Worm (Caenorhabditis elegans): ENCODE measurements around the gene R10D12.7.

R10D12.7 gene

ce11 chrV:13931225-13931624, 18.6 kb upstream of the R10D12.7 start, which contains the start of gene C06B3.16:
C06B3.16 (plus strand) TSS chrV:13931525.
- TF ChIP-seq ceh-83 (GFP tag; optimal IDR thresholded peaks at IDR 0.05) (no peak), pha-4 (tag; optimal IDR thresholded peaks at IDR 0.05) (no peak), tbx-8 (GFP tag; optimal IDR thresholded peaks at IDR 0.05) (no peak), nhr-2 (tag; optimal IDR thresholded peaks at IDR 0.05) (no peak), cnd-1 (tag; optimal IDR thresholded peaks at IDR 0.05) (no peak), lin-32 (GFP tag; optimal IDR thresholded peaks at IDR 0.05) (no peak), sem-2 (GFP tag; optimal IDR thresholded peaks at IDR 0.05) (no peak), blmp-1 (tag; optimal IDR thresholded peaks at IDR 0.05) (no peak), flh-1 (GFP tag; optimal IDR thresholded peaks at IDR 0.05) (no peak), mep-1 (tag; optimal IDR thresholded peaks at IDR 0.05) (no peak)

- TF ChIP-seq ceh-83 (GFP tag; optimal IDR thresholded peaks at IDR 0.05) (no peak), mep-1 (tag; optimal IDR thresholded peaks at IDR 0.05) (no peak), lin-32 (GFP tag; optimal IDR thresholded peaks at IDR 0.05) (no peak), nhr-76 (tag; optimal IDR thresholded peaks at IDR 0.05) (no peak), zip-8 (tag; optimal IDR thresholded peaks at IDR 0.05) (no peak), nhr-237 (tag; optimal IDR thresholded peaks at IDR 0.05) (no peak), flh-1 (GFP tag; optimal IDR thresholded peaks at IDR 0.05) (no peak), unc-120 (tag; optimal IDR thresholded peaks at IDR 0.05; ENCODE audit: poor library complexity, severe bottlenecking) (no peak), nhr-2 (tag; optimal IDR thresholded peaks at IDR 0.05) (no peak), ztf-11 (tag; optimal IDR thresholded peaks at IDR 0.05) (no peak), pha-4 (tag; optimal IDR thresholded peaks at IDR 0.05) (no peak), mls-2 (tag; optimal IDR thresholded peaks at IDR 0.05) (no peak), elt-1 (tag; optimal IDR thresholded peaks at IDR 0.05; ENCODE audit: borderline replicate concordance, insufficient read depth) (no peak), drap-1 (GFP tag; optimal IDR thresholded peaks at IDR 0.05) (no peak), sptf-1 (tag; optimal IDR thresholded peaks at IDR 0.05) (no peak), nhr-12 (tag; optimal IDR thresholded peaks at IDR 0.05) (no peak)
Observed at ce11 chrV:13931952-13932351, 17.9 kb upstream of the R10D12.7 start.

- TF ChIP-seq mls-2 (tag; optimal IDR thresholded peaks at IDR 0.05) (no peak), drap-1 (GFP tag; optimal IDR thresholded peaks at IDR 0.05) (no peak), bed-3 (GFP tag; optimal IDR thresholded peaks at IDR 0.05) (no peak), nhr-2 (tag; optimal IDR thresholded peaks at IDR 0.05) (no peak), hlh-1 (tag; optimal IDR thresholded peaks at IDR 0.05) (no peak), sptf-1 (tag; optimal IDR thresholded peaks at IDR 0.05) (no peak), ces-1 (GFP tag; optimal IDR thresholded peaks at IDR 0.05) (no peak), zip-8 (tag; optimal IDR thresholded peaks at IDR 0.05) (no peak), M03D4.4 (tag; optimal IDR thresholded peaks at IDR 0.05) (no peak), lin-13 (tag; optimal IDR thresholded peaks at IDR 0.05) (no peak), unc-62 (GFP tag; optimal IDR thresholded peaks at IDR 0.05) (no peak), nhr-237 (tag; optimal IDR thresholded peaks at IDR 0.05) (no peak), ceh-43 (GFP tag; optimal IDR thresholded peaks at IDR 0.05) (no peak), lin-32 (GFP tag; optimal IDR thresholded peaks at IDR 0.05) (no peak), elt-3 (tag; optimal IDR thresholded peaks at IDR 0.05) (no peak), tbx-8 (GFP tag; optimal IDR thresholded peaks at IDR 0.05) (no peak), nhr-76 (tag; optimal IDR thresholded peaks at IDR 0.05) (no peak), snpc-4 (tag; optimal IDR thresholded peaks at IDR 0.05) (no peak)
Observed at ce11 chrV:13934545-13934944, 15.3 kb upstream of the R10D12.7 start, which contains the start of gene R10D12.1. R10D12.1 (minus strand) TSS chrV:13934645.

ce11 chrV:13935423-13935822, 14.4 kb upstream of the R10D12.7 start:
- TF ChIP-seq drap-1 (GFP tag; optimal IDR thresholded peaks at IDR 0.05) = no peak
- no peak for TF ChIP-seq mab-5 (tag; optimal IDR thresholded peaks at IDR 0.05)
- TF ChIP-seq elt-3 (tag; optimal IDR thresholded peaks at IDR 0.05) = peak; percentile 31

ce11 chrV:13936052-13936451, 13.8 kb upstream of the R10D12.7 start:
- TF ChIP-seq pha-4 (tag; optimal IDR thresholded peaks at IDR 0.05) = no peak

- TF ChIP-seq bed-3 (GFP tag; optimal IDR thresholded peaks at IDR 0.05) (no peak), elt-3 (tag; optimal IDR thresholded peaks at IDR 0.05) (no peak), sem-2 (GFP tag; optimal IDR thresholded peaks at IDR 0.05) (no peak), unc-62 (GFP tag; optimal IDR thresholded peaks at IDR 0.05) (no peak), drap-1 (GFP tag; optimal IDR thresholded peaks at IDR 0.05) (no peak)
Observed at ce11 chrV:13936850-13937249, 13.0 kb upstream of the R10D12.7 start, which contains the start of gene srw-145. srw-145 (plus strand) TSS chrV:13937150.
